Worm (Caenorhabditis elegans) whole organism, midembryonic: ENCODE data around the gene tbc-8.

Experiments
- flt-1 ChIP-seq: fragments of 200-800 bp; sonication (Bioruptor generic); IDR thresholded peaks from 2 replicates; pipeline ENCODE4 v1.3.6; 2022; ENCODE audit warnings: missing genetic modification characterization, missing compliant biosample characterization
- ref-1 ChIP-seq: fragments of 200-800 bp; sonication (Bioruptor generic); conservative IDR thresholded peaks from 2 replicates; pipeline ENCODE4 v1.3.6; 2022; ENCODE audit warnings: missing genetic modification reagents, missing genetic modification characterization, missing compliant biosample characterization
- ztf-29 ChIP-seq: fragments of 200-800 bp; sonication (Bioruptor generic); IDR thresholded peaks from 2 replicates; pipeline ENCODE4 v1.3.6; 2022; ENCODE audit warnings: missing genetic modification reagents, missing genetic modification characterization, missing compliant biosample characterization

- no peak for TF ChIP-seq flt-1 (GFP tag; lab: Robert Waterston, UW)
- TF ChIP-seq ztf-29 (GFP tag; lab: Robert Waterston, UW): no peak
- no peak for TF ChIP-seq ref-1 (GFP tag; lab: Robert Waterston, UW)
These were observed 27.1 kb upstream of the tbc-8 start, which contains the start of gene ttr-15 for ce11 chrIII:10337508-10338166.
